Fruit fly (Drosophila melanogaster) Kc167 (cell line): ENCODE results near the gene Frmd5.

Source experiments
- Myc ChIP-seq: fragments of >200 bp; optimal IDR thresholded peaks from 2 replicates; lab custom pipeline; 2017; ENCODE audit warnings: missing external identifiers
- Sin3A ChIP-seq: fragments of >200 bp; optimal IDR thresholded peaks from 2 replicates; lab custom pipeline; 2018; ENCODE audit warnings: missing external identifiers
- h ChIP-seq: fragments of >200 bp; optimal IDR thresholded peaks from 3 replicates; lab custom pipeline; 2018; ENCODE audit warnings: missing external identifiers
- insv ChIP-seq: fragments of >200 bp; optimal IDR thresholded peaks from 3 replicates; lab custom pipeline; 2018; ENCODE audit warnings: missing external identifiers
- psq ChIP-seq: fragments of >200 bp; optimal IDR thresholded peaks from 2 replicates; lab custom pipeline; 2017; ENCODE audit warnings: missing external identifiers
- ttk ChIP-seq: sonication (Bioruptor generic); optimal IDR thresholded peaks from 2 replicates; lab custom pipeline; 2017; ENCODE audit warnings: missing external identifiers

The Frmd5 gene

DNA sequence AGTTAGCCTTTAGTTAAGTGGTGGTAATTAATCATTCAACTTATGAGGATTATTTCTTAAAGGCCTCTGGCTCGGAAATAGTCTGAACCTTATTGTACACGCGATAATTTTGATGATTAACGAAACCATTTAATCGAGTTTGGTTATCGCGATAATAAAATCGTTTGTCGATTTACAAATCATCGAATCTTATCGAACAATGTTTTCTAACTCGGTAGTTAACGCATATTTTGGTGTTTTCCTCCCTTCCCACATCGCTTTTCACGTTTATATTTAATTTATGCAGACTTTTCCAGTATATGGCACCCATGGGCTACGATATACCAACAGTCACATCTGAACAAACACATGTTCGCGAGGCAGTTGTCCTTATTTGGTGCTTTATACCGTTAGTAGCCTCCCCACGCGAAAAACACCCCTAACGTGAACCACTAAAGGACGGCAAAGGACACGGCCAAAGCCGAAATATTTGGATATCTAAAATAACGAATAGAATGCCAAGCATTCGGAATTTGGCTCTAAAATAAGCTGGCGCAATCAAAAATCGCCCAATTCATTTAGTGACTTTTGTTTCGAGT is at the start of gene Frmd5:
TSS of gene Frmd5 (plus strand) at position 414 of the 578 bp plus-strand sequence.
- TF ChIP-seq Sin3A (no peak), insv (lab: Kevin White, UChicago) (no peak), Myc (no peak), h (lab: Kevin White, UChicago) (no peak), ttk (no peak), psq (lab: Kevin White, UChicago) (no peak)

DNA sequence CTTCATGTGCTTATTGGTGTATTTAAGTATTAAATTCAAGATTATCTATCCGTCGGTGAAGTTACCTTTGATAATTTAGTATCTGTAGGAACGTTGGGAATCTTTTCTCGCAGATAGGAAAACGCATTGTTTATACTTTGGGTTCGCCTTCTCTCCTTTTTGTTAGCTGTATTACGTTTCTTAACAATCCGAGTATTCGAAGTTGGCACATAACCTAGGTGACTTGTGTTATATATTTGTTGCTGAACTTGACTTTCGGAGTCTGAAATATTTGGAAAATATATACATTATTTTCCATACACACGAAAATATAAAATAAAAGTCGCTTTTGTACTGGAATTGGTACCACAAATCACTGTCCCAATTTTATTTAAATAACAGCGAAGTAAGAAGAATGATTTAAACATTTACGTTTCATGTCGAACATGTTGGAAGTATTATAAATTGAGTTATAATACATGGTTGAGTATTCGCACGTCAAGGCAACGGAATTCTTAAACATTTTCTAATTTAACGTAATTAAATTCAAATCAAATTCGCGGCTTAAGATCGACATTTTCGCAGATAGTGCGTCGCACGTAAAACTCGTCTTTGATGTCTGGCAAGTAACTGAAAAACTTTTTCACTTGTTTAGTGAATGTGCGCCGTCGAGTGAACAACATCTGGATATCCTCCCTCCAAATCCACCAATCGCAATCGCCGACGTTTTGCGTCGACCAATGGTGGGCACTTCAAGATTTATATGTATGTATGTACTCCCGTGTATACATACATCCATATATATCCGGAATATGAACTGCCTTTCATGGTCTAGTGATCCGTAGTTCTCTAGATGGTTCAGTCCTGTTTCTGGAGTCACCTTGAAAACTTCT is 49.2 kb upstream of the Frmd5 start, which contains the start of gene Hand:
TSS of gene Hand (minus strand) at position 588 of the 872 bp plus-strand sequence.
- TF ChIP-seq insv (lab: Kevin White, UChicago) (no peak), h (lab: Kevin White, UChicago) (no peak), Myc (no peak), psq (lab: Kevin White, UChicago) (no peak), ttk (no peak), Sin3A (no peak)

DNA sequence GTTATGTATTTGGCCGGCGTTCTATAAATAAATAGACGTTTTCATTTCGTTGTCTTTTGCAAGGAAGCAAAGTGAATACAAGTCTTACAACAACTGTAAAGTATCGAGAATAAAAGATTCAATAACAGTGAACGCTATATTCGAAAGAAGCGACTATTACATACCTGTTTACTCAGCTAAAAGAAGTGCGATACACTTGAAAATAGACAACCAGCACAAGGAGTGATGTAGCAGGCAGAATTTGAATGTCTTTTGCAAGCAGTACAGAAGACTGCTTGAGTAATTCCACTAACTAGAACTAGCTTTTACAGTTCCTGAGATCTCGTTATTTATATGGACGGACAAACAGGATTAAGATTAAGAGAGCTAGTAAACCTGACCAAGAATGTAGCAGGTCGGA is 45.9 kb upstream of the Frmd5 start:
- no peak for TF ChIP-seq psq (lab: Kevin White, UChicago)
- no peak for TF ChIP-seq insv (lab: Kevin White, UChicago)
- no peak for TF ChIP-seq Sin3A
- no peak for TF ChIP-seq h (lab: Kevin White, UChicago)
- no peak for TF ChIP-seq ttk
- TF ChIP-seq Myc = no peak

DNA sequence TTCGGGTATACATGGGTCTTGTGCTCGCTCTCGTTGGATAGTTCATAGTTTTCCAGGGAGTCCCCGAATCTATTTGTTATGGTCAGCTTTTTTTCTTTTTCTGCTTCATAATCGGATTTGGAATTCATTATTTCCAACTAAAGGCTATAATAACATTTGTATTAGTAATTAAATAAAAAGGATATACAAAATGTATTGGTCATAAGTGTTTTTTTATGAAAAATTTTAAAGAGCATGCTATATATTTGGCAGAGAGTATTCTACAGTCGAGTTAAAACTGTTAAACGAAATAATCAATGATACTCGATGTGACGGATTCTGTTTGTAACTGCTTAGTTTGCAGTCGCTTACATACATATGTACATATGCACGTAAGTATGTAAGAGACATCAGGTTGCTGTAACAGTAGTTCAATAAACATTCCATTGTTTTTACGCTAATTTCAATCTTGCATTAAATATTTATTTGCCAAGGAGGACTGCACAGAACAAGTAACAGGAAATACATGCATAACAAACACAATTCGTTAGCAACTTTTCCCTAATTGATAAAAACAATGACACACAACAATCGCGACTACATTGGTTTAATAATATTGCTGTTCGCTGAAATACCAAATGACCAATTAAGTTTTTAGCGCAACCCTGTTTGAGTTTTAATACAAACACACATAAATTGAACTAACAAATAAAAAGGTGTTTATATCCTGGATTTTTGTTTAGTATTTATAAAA is 45.0 kb upstream of the Frmd5 start:
- TF ChIP-seq Myc (no peak), Sin3A (no peak), psq (lab: Kevin White, UChicago) (no peak), h (lab: Kevin White, UChicago) (no peak), ttk (no peak), insv (lab: Kevin White, UChicago) (no peak)

DNA sequence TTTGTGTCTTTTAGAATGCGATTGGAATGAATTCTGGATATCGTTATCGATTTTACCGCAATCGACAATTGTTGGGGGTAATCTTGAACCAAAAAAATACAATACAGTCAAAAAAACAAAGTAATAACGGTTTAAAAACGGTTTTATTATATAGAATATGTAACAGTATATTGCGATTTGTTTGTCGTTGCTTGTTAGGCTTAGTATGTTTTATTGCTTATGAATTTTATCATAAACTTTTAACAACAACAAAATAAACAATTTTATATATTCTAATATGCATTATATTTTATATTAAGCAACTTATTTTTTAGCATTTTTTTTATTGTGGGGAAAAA is 44.5 kb upstream of the Frmd5 start, which contains the start of gene CYLD:
TSS of gene CYLD (minus strand) at position 38 of the 338 bp plus-strand sequence.
- TF ChIP-seq h (lab: Kevin White, UChicago) (no peak), ttk (no peak), insv (lab: Kevin White, UChicago) (no peak), psq (lab: Kevin White, UChicago) (no peak), Sin3A (no peak), Myc (no peak)

DNA sequence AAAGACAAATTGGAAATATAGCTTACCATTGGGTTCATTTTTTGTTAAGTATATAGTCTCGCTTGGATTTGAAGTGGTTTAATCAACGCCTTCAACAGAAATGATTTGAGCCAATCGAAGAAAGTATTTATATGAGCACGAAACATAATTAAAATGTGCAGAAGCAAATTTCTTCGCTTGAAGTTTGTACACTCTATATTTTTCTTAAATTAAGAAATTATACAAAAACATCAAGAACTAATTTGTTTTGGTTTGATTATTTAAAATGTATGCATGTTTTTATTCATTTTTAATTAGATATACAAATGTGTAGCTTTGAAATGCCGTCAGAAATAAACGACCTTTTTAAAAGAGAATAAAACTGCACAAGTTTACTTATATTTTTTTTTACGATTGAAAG is 42.3 kb upstream of the Frmd5 start, which contains the start of gene CG13138:
TSS of gene CG13138 (minus strand) at position 101 of the 400 bp plus-strand sequence.
- no peak for TF ChIP-seq Myc

DNA sequence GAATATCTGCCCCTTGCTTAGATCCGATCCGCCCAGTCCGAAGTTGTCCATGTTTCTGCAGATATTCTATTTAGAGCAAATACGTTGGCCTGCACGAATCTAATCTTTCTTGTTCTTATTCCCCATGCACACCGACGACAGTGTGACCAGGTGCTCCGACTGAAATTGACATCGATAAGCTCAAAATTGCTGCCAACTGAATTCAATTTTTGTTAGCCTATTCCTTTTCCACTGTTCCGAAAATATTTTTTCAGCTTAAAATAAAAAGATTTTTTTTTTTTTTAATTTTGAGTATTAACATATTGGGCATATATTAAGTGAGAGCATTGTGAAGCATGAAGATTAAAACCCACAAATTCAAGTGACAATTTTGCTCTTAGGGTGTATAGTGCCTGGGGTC is 40.5 kb upstream of the Frmd5 start, which contains the start of gene nmd:
TSS of gene nmd (minus strand) at position 162 of the 400 bp plus-strand sequence.
- TF ChIP-seq Myc (no peak), Sin3A (no peak), h (lab: Kevin White, UChicago) (no peak), insv (lab: Kevin White, UChicago) (no peak), psq (lab: Kevin White, UChicago) (no peak), ttk (no peak)

DNA sequence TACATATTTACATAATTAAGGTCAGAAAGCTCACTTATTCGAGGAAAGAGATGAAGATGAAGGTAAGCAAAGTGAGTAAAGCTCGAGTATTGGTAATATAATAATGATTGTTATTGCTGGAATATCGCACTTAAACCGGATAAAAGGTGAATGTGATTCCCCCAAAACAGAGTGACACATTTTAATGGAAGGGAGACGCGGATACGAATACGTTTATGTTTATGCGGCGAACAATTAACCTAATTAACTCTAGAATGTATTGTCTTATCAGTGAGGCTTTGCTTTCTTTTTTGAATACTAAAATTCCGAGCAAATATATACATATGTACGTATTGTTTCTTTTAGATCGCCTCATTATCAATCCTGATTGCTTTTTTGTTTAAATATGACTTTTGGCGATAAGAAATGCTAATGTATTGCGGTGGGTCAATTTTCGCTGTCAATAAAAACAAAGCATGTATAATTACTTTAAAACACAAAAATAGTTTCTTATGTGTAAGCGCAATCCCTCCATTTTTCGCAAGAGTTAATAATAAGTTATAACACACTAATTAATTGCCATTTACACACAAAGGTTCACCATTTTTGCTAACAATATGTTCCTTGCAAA is 38.6 kb upstream of the Frmd5 start:
- no peak for TF ChIP-seq Sin3A
- TF ChIP-seq ttk = no peak
- TF ChIP-seq psq (lab: Kevin White, UChicago) = no peak
- TF ChIP-seq Myc = no peak
- no peak for TF ChIP-seq h (lab: Kevin White, UChicago)
- no peak for TF ChIP-seq insv (lab: Kevin White, UChicago)

DNA sequence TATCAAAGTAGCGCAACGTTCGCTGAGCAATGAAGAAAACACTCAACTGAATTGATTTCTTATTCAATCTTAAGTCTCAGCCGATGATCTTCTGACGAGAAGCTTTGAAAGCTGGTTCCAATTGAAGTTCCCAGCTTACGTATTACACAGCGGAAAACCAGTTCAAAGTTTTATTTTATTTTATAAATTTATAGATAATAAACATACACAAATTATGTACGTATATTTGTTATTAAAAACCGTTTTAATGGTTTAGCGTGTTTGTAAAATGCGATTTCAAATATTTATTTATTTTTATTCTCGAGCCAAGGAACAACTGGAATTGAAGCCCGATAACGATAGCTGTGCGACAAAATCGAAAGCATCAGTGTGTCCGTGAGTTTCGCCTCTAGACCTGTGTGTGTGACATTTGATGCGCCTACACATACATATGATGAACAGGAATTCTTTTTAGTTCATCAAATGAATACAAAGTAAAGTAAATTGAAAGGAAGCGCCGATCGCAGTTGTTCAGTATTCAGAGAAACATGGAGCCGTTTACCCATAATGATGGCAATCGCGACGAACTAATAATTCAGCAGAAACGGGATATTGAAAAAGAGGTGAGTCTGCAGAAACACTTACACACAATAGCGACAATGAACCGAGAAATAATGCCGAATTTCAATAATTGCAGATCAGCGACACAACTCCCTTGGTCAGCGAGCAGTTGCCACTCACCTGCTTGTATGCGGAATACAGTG is 37.6 kb upstream of the Frmd5 start, which contains the start of the genes CG5390 and CG4968:
TSS of gene CG5390 (minus strand) at position 77 of the 743 bp plus-strand sequence.
TSS of gene CG4968 (plus strand) at position 405 of the 743 bp plus-strand sequence.
- TF ChIP-seq psq (lab: Kevin White, UChicago) (no peak), h (lab: Kevin White, UChicago) (no peak), Sin3A (no peak)

DNA sequence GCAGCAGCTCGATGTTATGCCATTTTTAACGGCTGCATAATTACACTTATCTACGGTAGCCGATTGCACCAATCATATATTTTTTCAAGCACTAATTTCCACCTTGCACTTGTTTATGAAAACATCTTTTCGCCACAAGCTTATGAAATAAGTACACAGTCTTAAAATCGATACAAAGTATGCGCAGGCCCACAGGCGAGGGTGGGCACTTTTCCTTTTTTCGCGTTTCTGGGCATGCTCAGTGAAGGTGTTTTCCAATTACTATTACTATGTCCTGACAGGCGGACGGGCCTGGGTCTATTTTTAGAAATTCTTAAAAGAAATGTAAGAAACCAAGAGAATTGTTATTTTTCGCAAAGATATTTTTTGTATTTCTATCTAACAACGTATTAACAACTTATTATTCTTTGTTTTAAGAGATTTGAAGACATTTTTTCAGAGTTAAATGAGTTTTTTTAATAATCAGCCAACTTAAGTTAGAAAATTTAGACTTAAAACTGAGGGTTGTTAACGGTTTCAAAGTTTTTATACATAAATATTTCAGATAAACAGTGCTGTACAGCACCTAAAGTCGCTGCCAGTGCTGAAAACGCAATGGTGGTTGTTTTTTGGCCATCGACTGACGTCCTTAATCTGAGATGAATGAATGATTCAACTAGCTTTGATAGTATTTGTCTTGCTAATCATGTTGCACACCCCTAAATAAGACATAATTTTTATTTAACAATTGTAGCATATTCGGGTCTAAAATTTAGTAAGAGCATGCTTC is 33.4 kb upstream of the Frmd5 start, which contains the start of gene Cdk5alpha:
TSS of gene Cdk5alpha (minus strand) at position 343 of the 769 bp plus-strand sequence.
- TF ChIP-seq psq (lab: Kevin White, UChicago) (no peak), Myc (no peak), h (lab: Kevin White, UChicago) (no peak), Sin3A (no peak), insv (lab: Kevin White, UChicago) (no peak), ttk (no peak)

DNA sequence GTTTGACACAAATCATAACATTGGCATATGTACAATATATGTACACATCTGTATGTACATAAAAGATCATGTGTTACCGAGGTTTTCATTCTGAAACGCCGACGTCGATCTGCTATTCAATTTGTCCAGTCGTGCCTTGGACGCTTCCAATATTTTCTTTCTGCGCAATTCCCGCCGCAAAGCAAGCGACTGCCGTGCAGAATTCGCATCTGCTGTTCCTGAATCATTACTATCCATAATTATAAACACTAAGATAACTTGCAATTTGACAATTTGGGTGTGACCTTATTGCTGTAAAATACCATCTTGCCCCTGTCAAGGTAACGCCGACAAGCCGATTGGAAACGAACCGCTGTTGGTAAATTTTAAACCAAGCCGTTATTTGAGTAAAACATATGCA is 32.4 kb upstream of the Frmd5 start:
- TF ChIP-seq Myc = no peak
- TF ChIP-seq h (lab: Kevin White, UChicago) = no peak
